Fruit fly (Drosophila melanogaster) whole organism, embryonic: ENCODE results near the gene neb.

Source experiments
- CG11456 ChIP-seq: fragments of 200-800 bp; sonication (Bioruptor generic); IDR thresholded peaks from 3 replicates; pipeline ENCODE4 v1.3.6; 2022; ENCODE audit warnings: missing biosample characterization, missing genetic modification characterization
- CG11723 ChIP-seq: fragments of 200-800 bp; sonication (Bioruptor generic); optimal IDR thresholded peaks from 2 replicates; lab custom pipeline; 2017; ENCODE audit warnings: missing biosample characterization, mild to moderate bottlenecking, missing genetic modification characterization
- CG12155 ChIP-seq: fragments of 200-800 bp; sonication (Bioruptor generic); optimal IDR thresholded peaks from 3 replicates; lab custom pipeline; 2016; ENCODE audit warnings: missing biosample characterization, missing genetic modification characterization
- CG12219 ChIP-seq: fragments of 200-800 bp; sonication (Bioruptor generic); optimal IDR thresholded peaks from 3 replicates; lab custom pipeline; 2018; ENCODE audit warnings: missing biosample characterization, mild to moderate bottlenecking, missing genetic modification characterization
- CG12744 ChIP-seq: fragments of 200-800 bp; sonication (Bioruptor generic); optimal IDR thresholded peaks from 2 replicates; lab custom pipeline; 2016; ENCODE audit warnings: missing biosample characterization, missing genetic modification characterization
- CG15696 ChIP-seq: fragments of 200-800 bp; sonication (Bioruptor generic); optimal IDR thresholded peaks from 2 replicates; lab custom pipeline; 2019; ENCODE audit warnings: missing biosample characterization, mild to moderate bottlenecking, missing genetic modification characterization, moderate library complexity
- CG17385 ChIP-seq: fragments of 200-800 bp; sonication (Bioruptor generic); optimal IDR thresholded peaks from 3 replicates; lab custom pipeline; 2018; ENCODE audit warnings: missing biosample characterization, mild to moderate bottlenecking, missing genetic modification characterization
- CG31224 ChIP-seq: fragments of 200-800 bp; sonication (Bioruptor generic); IDR thresholded peaks from 2 replicates; pipeline ENCODE4 v1.3.6; 2022; ENCODE audit warnings: missing biosample characterization, missing genetic modification characterization
- CG31365 ChIP-seq: fragments of 200-800 bp; sonication (Bioruptor generic); optimal IDR thresholded peaks from 2 replicates; lab custom pipeline; 2018; ENCODE audit warnings: missing biosample characterization, mild to moderate bottlenecking, missing genetic modification characterization
- CG32767 ChIP-seq: fragments of 200-800 bp; sonication (Bioruptor generic); IDR thresholded peaks from 2 replicates; pipeline ENCODE4 v1.3.6; 2022; ENCODE audit warnings: missing biosample characterization, missing genetic modification characterization
- CG34376 ChIP-seq: fragments of 200-800 bp; sonication (Bioruptor generic); optimal IDR thresholded peaks from 2 replicates; lab custom pipeline; 2018; ENCODE audit warnings: missing biosample characterization, mild to moderate bottlenecking, missing genetic modification characterization
- CG4617 ChIP-seq: fragments of 200-800 bp; sonication (Bioruptor generic); optimal IDR thresholded peaks from 3 replicates; lab custom pipeline; 2016; ENCODE audit warnings: missing biosample characterization, missing genetic modification characterization, borderline replicate concordance
- CG4820 ChIP-seq: fragments of 200-800 bp; sonication (Bioruptor generic); optimal IDR thresholded peaks from 3 replicates; lab custom pipeline; 2016; ENCODE audit warnings: missing biosample characterization, missing genetic modification characterization
- CG8089 ChIP-seq: fragments of 200-800 bp; sonication (Bioruptor generic); optimal IDR thresholded peaks from 3 replicates; lab custom pipeline; 2016; ENCODE audit warnings: missing biosample characterization, missing genetic modification characterization
- CG8281 ChIP-seq: fragments of 200-800 bp; sonication (Bioruptor generic); optimal IDR thresholded peaks from 2 replicates; lab custom pipeline; 2018; ENCODE audit warnings: missing biosample characterization, mild to moderate bottlenecking, missing genetic modification characterization, moderate library complexity
- CG8359 ChIP-seq: fragments of 200-800 bp; sonication (Bioruptor generic); optimal IDR thresholded peaks from 2 replicates; lab custom pipeline; 2017; ENCODE audit warnings: missing biosample characterization, mild to moderate bottlenecking, missing genetic modification characterization, borderline replicate concordance
- Dbx ChIP-seq: fragments of 200-800 bp; sonication (Bioruptor generic); IDR thresholded peaks from 3 replicates; pipeline ENCODE4 v1.3.6; 2022; ENCODE audit warnings: missing biosample characterization, missing genetic modification characterization
- Doc3 ChIP-seq: fragments of 200-800 bp; sonication (Bioruptor generic); IDR thresholded peaks from 3 replicates; pipeline ENCODE4 v1.3.6; 2022; ENCODE audit warnings: missing biosample characterization, missing genetic modification characterization; ENCODE audit not compliant: partially characterized antibody
- Dp ChIP-seq: fragments of 200-800 bp; sonication (Bioruptor generic); optimal IDR thresholded peaks from 2 replicates; lab custom pipeline; 2018; ENCODE audit warnings: missing biosample characterization, mild to moderate bottlenecking, missing genetic modification characterization, moderate library complexity
- E2f1 ChIP-seq: fragments of 200-800 bp; sonication (Bioruptor generic); IDR thresholded peaks from 2 replicates; pipeline ENCODE4 v1.3.6; 2022; ENCODE audit warnings: missing biosample characterization, missing genetic modification characterization
- Ets65A ChIP-seq: fragments of 200-800 bp; sonication (Bioruptor generic); peaks from one replicate; lab custom pipeline; 2016; ENCODE audit warnings: missing biosample characterization, missing genetic modification characterization
- Gug ChIP-seq: fragments of 200-800 bp; sonication (Bioruptor generic); IDR thresholded peaks from 4 replicates; pipeline ENCODE4 v1.3.6; 2022; ENCODE audit warnings: missing biosample characterization, missing genetic modification characterization
- Hr39 ChIP-seq: fragments of >200 bp; optimal IDR thresholded peaks from 2 replicates; lab custom pipeline; 2017
- Lim3 ChIP-seq: fragments of 200-800 bp; sonication (Bioruptor generic); IDR thresholded peaks from 2 replicates; pipeline ENCODE4 v1.3.6; 2022; ENCODE audit warnings: missing biosample characterization, missing genetic modification characterization
- Lpt ChIP-seq: fragments of >200 bp; optimal IDR thresholded peaks from 2 replicates; lab custom pipeline; 2018; ENCODE audit warnings: missing biosample characterization, missing genetic modification characterization
- MESR4 ChIP-seq: fragments of 200-800 bp; sonication (Bioruptor generic); optimal IDR thresholded peaks from 2 replicates; lab custom pipeline; 2018; ENCODE audit warnings: missing biosample characterization, mild to moderate bottlenecking, missing genetic modification characterization, moderate library complexity
- NC2β ChIP-seq: fragments of 200-800 bp; sonication (Bioruptor generic); optimal IDR thresholded peaks from 2 replicates; lab custom pipeline; 2016; ENCODE audit warnings: missing biosample characterization, missing genetic modification characterization
- Oli ChIP-seq: fragments of 200-800 bp; sonication (Bioruptor generic); optimal IDR thresholded peaks from 2 replicates; lab custom pipeline; 2018; ENCODE audit warnings: missing biosample characterization, mild to moderate bottlenecking, missing genetic modification characterization, moderate library complexity
- Poxn ChIP-seq: fragments of 200-800 bp; sonication (Bioruptor generic); IDR thresholded peaks from 2 replicates; pipeline ENCODE4 v1.3.6; 2022; ENCODE audit warnings: missing biosample characterization, missing genetic modification characterization
- Rfx ChIP-seq: fragments of 200-800 bp; sonication (Bioruptor generic); IDR thresholded peaks from 2 replicates; pipeline ENCODE4 v1.3.6; 2022; ENCODE audit warnings: missing biosample characterization, missing genetic modification characterization
- Rx ChIP-seq: fragments of 200-800 bp; sonication (Bioruptor generic); IDR thresholded peaks from 2 replicates; pipeline ENCODE4 v1.3.6; 2022; ENCODE audit warnings: missing biosample characterization, missing genetic modification characterization
- Sry-δ ChIP-seq: fragments of 200-800 bp; sonication (Bioruptor generic); optimal IDR thresholded peaks from 2 replicates; lab custom pipeline; 2016; ENCODE audit warnings: missing biosample characterization, missing genetic modification characterization
- amos ChIP-seq: fragments of 200-800 bp; sonication (Bioruptor generic); IDR thresholded peaks from 2 replicates; pipeline ENCODE4 v1.3.6; 2022; ENCODE audit warnings: missing biosample characterization, missing genetic modification characterization; ENCODE audit not compliant: partially characterized antibody
- ato ChIP-seq: fragments of 200-800 bp; sonication (Bioruptor generic); IDR thresholded peaks from 2 replicates; pipeline ENCODE4 v1.3.6; 2022; ENCODE audit warnings: missing biosample characterization, missing genetic modification characterization; ENCODE audit not compliant: partially characterized antibody
- bbx ChIP-seq: fragments of 200-800 bp; sonication (Bioruptor generic); IDR thresholded peaks from 2 replicates; pipeline ENCODE4 v1.3.6; 2022; ENCODE audit warnings: missing biosample characterization, missing genetic modification characterization; ENCODE audit not compliant: partially characterized antibody
- cas ChIP-seq: fragments of 200-800 bp; sonication (Bioruptor generic); IDR thresholded peaks from 2 replicates; pipeline ENCODE4 v1.3.6; 2022; ENCODE audit warnings: missing biosample characterization, missing genetic modification characterization
- cg ChIP-seq: fragments of 200-800 bp; sonication (Bioruptor generic); optimal IDR thresholded peaks from 3 replicates; lab custom pipeline; 2019; ENCODE audit warnings: missing biosample characterization, mild to moderate bottlenecking, missing genetic modification characterization, moderate library complexity
- corto ChIP-seq: fragments of 200-800 bp; sonication (Bioruptor generic); optimal IDR thresholded peaks from 2 replicates; lab custom pipeline; 2016; ENCODE audit warnings: missing biosample characterization, mild to moderate bottlenecking, missing genetic modification characterization, moderate library complexity
- da ChIP-seq: fragments of 200-800 bp; sonication (Bioruptor generic); optimal IDR thresholded peaks from 2 replicates; lab custom pipeline; 2016; ENCODE audit warnings: missing biosample characterization, missing genetic modification characterization
- danr ChIP-seq: fragments of 200-800 bp; sonication (Bioruptor generic); IDR thresholded peaks from 2 replicates; pipeline ENCODE4 v1.3.6; 2022; ENCODE audit warnings: missing biosample characterization, missing genetic modification characterization
- grn ChIP-seq: fragments of 200-800 bp; sonication (Bioruptor generic); optimal IDR thresholded peaks from 3 replicates; lab custom pipeline; 2017; ENCODE audit warnings: missing biosample characterization, missing genetic modification characterization
- hbn ChIP-seq: fragments of 200-800 bp; sonication (Bioruptor generic); IDR thresholded peaks from 2 replicates; pipeline ENCODE4 v1.3.6; 2022; ENCODE audit warnings: missing biosample characterization, missing genetic modification characterization; ENCODE audit not compliant: partially characterized antibody
- kah ChIP-seq: fragments of 200-800 bp; sonication (Bioruptor generic); optimal IDR thresholded peaks from 2 replicates; lab custom pipeline; 2018; ENCODE audit warnings: missing biosample characterization, mild to moderate bottlenecking, missing genetic modification characterization
- klu ChIP-seq: fragments of 200-800 bp; sonication (Bioruptor generic); IDR thresholded peaks from 2 replicates; pipeline ENCODE4 v1.3.6; 2022; ENCODE audit warnings: missing biosample characterization, missing genetic modification characterization
- lilli ChIP-seq: fragments of 200-800 bp; sonication (Bioruptor generic); optimal IDR thresholded peaks from 3 replicates; lab custom pipeline; 2016; ENCODE audit warnings: missing biosample characterization, missing genetic modification characterization
- pfk ChIP-seq: fragments of 200-800 bp; sonication (Bioruptor generic); optimal IDR thresholded peaks from 2 replicates; lab custom pipeline; 2018; ENCODE audit warnings: missing biosample characterization, mild to moderate bottlenecking, missing genetic modification characterization, moderate library complexity
- pros ChIP-seq: fragments of 200-800 bp; sonication (Bioruptor generic); optimal IDR thresholded peaks from 3 replicates; lab custom pipeline; 2019; ENCODE audit warnings: missing biosample characterization, mild to moderate bottlenecking, missing genetic modification characterization, moderate library complexity
- psq ChIP-seq: fragments of 200-800 bp; sonication (Bioruptor generic); optimal IDR thresholded peaks from 2 replicates; lab custom pipeline; 2017; ENCODE audit warnings: missing biosample characterization, missing genetic modification characterization
- ro ChIP-seq: fragments of 200-800 bp; sonication (Bioruptor generic); IDR thresholded peaks from 2 replicates; pipeline ENCODE4 v1.3.6; 2022; ENCODE audit warnings: missing biosample characterization, missing genetic modification characterization
- so ChIP-seq: fragments of 200-800 bp; sonication (Bioruptor generic); IDR thresholded peaks from 3 replicates; pipeline ENCODE4 v1.3.6; 2022; ENCODE audit warnings: missing biosample characterization, missing genetic modification characterization
- tap ChIP-seq: fragments of 200-800 bp; optimal IDR thresholded peaks from 3 replicates; lab custom pipeline; 2019; ENCODE audit warnings: missing biosample characterization, mild to moderate bottlenecking, missing genetic modification characterization, moderate library complexity
- tin ChIP-seq: fragments of 200-800 bp; sonication (Bioruptor generic); optimal IDR thresholded peaks from 3 replicates; lab custom pipeline; 2016; ENCODE audit warnings: missing biosample characterization, missing genetic modification characterization
- toy ChIP-seq: fragments of 200-800 bp; sonication (Bioruptor generic); IDR thresholded peaks from 2 replicates; pipeline ENCODE4 v1.3.6; 2022; ENCODE audit warnings: missing biosample characterization, missing genetic modification characterization

Gene neb

DNA sequence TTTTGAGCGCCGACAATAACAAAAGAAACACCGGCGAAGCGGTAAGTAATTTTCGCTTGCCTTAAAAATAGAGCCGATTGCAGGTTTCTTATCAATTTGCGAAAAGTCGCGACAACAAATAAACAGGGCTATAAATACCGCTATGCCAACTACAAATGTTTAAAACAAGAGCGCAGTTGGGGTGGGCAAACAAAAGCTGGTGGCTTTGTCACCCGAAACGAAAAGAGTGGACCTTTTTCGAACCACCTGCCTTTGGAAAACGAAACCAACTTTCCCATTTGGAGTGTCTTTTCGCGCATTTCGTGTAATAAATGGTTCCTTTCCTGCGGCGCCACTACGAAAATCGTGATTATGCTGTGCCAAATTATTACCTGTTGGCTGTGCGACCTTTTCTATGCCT lies 22.6 kb downstream of the neb start (continued):
- TF ChIP-seq CG8359 (GFP tag; lab: Kevin White, UChicago) (no peak), MESR4 (GFP tag; lab: Kevin White, UChicago) (no peak), Oli (no peak), ato (GFP tag; lab: Robert Waterston, UW) (no peak), Lpt (GFP tag; lab: Kevin White, UChicago) (no peak), psq (GFP tag; lab: Kevin White, UChicago) (no peak), pfk (GFP tag; lab: Kevin White, UChicago) (no peak), bbx (GFP tag; lab: Robert Waterston, UW) (peak; percentile 10; the same call in 1 of the 2 replicates), Sry-δ (GFP tag; lab: Kevin White, UChicago) (no peak), Rx (GFP tag; lab: Robert Waterston, UW) (no peak), Doc3 (no peak), CG8281 (tag; lab: Kevin White, UChicago) (no peak), Poxn (no peak), CG12219 (no peak), amos (GFP tag; lab: Robert Waterston, UW) (0 out of 2 replicates have a peak, but pooled peaks have one; percentile 20), cg (GFP tag; lab: Kevin White, UChicago) (no peak), klu (GFP tag; lab: Robert Waterston, UW) (no peak), Dbx (no peak), lilli (GFP tag; lab: Kevin White, UChicago) (peak; percentile 4), CG34376 (GFP tag; lab: Kevin White, UChicago) (no peak), CG12744 (GFP tag; lab: Kevin White, UChicago) (no peak), so (GFP tag; lab: Robert Waterston, UW) (no peak), grn (GFP tag; lab: Kevin White, UChicago) (no peak), tin (no peak), Lim3 (GFP tag; lab: Robert Waterston, UW) (no peak), CG31224 (GFP tag; lab: Robert Waterston, UW) (no peak), hbn (GFP tag; lab: Robert Waterston, UW) (no peak), CG15696 (no peak), pros (GFP tag; lab: Kevin White, UChicago) (no peak), toy (no peak), CG4617 (GFP tag; lab: Kevin White, UChicago) (no peak), CG17385 (no peak), CG12155 (GFP tag; lab: Kevin White, UChicago) (no peak), CG32767 (GFP tag; lab: Robert Waterston, UW) (no peak), Hr39 (no peak), Ets65A (GFP tag; lab: Kevin White, UChicago) (peak; percentile 20), Rfx (GFP tag; lab: Robert Waterston, UW) (peak; percentile 46; the same call in 1 of the 2 replicates), Dp (GFP tag; lab: Kevin White, UChicago) (peak; percentile 61), NC2β (GFP tag; lab: Kevin White, UChicago) (no peak), CG31365 (no peak), Gug (GFP tag; lab: Robert Waterston, UW) (no peak), CG11723 (no peak), da (GFP tag; lab: Kevin White, UChicago) (no peak), ro (GFP tag; lab: Robert Waterston, UW) (no peak), E2f1 (no peak), CG8089 (GFP tag; lab: Kevin White, UChicago) (no peak), CG4820 (GFP tag; lab: Kevin White, UChicago) (no peak), CG11456 (GFP tag; lab: Robert Waterston, UW) (0 out of 3 replicates have a peak, but pooled peaks have one; percentile 30), tap (tag; lab: Kevin White, UChicago) (no peak), kah (GFP tag; lab: Kevin White, UChicago) (peak; percentile 73), corto (no peak), cas (no peak), danr (no peak)
